Fruit fly (Drosophila melanogaster) whole organism, embryonic: ENCODE measurements around the gene Tango9.

Experiments
- Antp ChIP-seq: fragments of 200-800 bp; sonication (Bioruptor generic); optimal IDR thresholded peaks from 3 replicates; lab custom pipeline; 2016; ENCODE audit warnings: missing biosample characterization, missing genetic modification characterization
- B-H1 ChIP-seq: fragments of 200-800 bp; sonication (Bioruptor generic); IDR thresholded peaks from 3 replicates; pipeline ENCODE4 v1.3.6; 2022; ENCODE audit warnings: missing biosample characterization, missing genetic modification characterization
- BEAF-32 ChIP-seq: fragments of 200-800 bp; sonication (Bioruptor generic); optimal IDR thresholded peaks from 3 replicates; lab custom pipeline; 2017; ENCODE audit warnings: missing biosample characterization, missing genetic modification characterization, mild to moderate bottlenecking, moderate library complexity, missing genetic modification reagents
- CG11247 ChIP-seq: fragments of 200-800 bp; sonication (Bioruptor generic); IDR thresholded peaks from 2 replicates; pipeline ENCODE4 v1.3.6; 2022; ENCODE audit warnings: missing biosample characterization, missing genetic modification characterization
- CG11696 ChIP-seq: fragments of 200-800 bp; sonication (Bioruptor generic); IDR thresholded peaks from 2 replicates; pipeline ENCODE4 v1.3.6; 2022; ENCODE audit warnings: missing biosample characterization, missing genetic modification characterization
- CG12071 ChIP-seq: fragments of 200-800 bp; sonication (Bioruptor generic); optimal IDR thresholded peaks from 3 replicates; lab custom pipeline; 2018; ENCODE audit warnings: missing biosample characterization, mild to moderate bottlenecking, missing genetic modification characterization
- CG12155 ChIP-seq: fragments of 200-800 bp; sonication (Bioruptor generic); optimal IDR thresholded peaks from 3 replicates; lab custom pipeline; 2016; ENCODE audit warnings: missing biosample characterization, missing genetic modification characterization
- CG1603 ChIP-seq: fragments of 200-800 bp; sonication (Bioruptor generic); optimal IDR thresholded peaks from 2 replicates; lab custom pipeline; 2019; ENCODE audit warnings: missing biosample characterization, mild to moderate bottlenecking, missing genetic modification characterization, moderate library complexity
- CG16815 ChIP-seq: fragments of 200-800 bp; sonication (Bioruptor generic); optimal IDR thresholded peaks from 3 replicates; lab custom pipeline; 2017; ENCODE audit warnings: missing biosample characterization, mild to moderate bottlenecking, missing genetic modification characterization
- CG17328 ChIP-seq: fragments of 200-800 bp; sonication (Bioruptor generic); IDR thresholded peaks from 2 replicates; pipeline ENCODE4 v1.3.6; 2022; ENCODE audit warnings: missing biosample characterization, missing genetic modification characterization
- CG17612 ChIP-seq: fragments of 200-800 bp; sonication (Bioruptor generic); IDR thresholded peaks from 2 replicates; pipeline ENCODE4 v1.3.6; 2022; ENCODE audit warnings: missing biosample characterization, missing genetic modification characterization
- CG17829 ChIP-seq: fragments of 200-800 bp; optimal IDR thresholded peaks from 2 replicates; lab custom pipeline; 2019; ENCODE audit warnings: missing biosample characterization, mild to moderate bottlenecking, missing genetic modification characterization, moderate library complexity
- CG2120 ChIP-seq: fragments of 200-800 bp; sonication (Bioruptor generic); optimal IDR thresholded peaks from 3 replicates; lab custom pipeline; 2016; ENCODE audit warnings: missing biosample characterization, missing genetic modification characterization
- CG32532 ChIP-seq: fragments of 200-800 bp; sonication (Bioruptor generic); IDR thresholded peaks from 2 replicates; pipeline ENCODE4 v1.3.6; 2022; ENCODE audit warnings: missing biosample characterization, missing genetic modification characterization
- CG4820 ChIP-seq: fragments of 200-800 bp; sonication (Bioruptor generic); optimal IDR thresholded peaks from 3 replicates; lab custom pipeline; 2016; ENCODE audit warnings: missing biosample characterization, missing genetic modification characterization
- CG4854 ChIP-seq: fragments of 200-800 bp; sonication (Bioruptor generic); optimal IDR thresholded peaks from 2 replicates; lab custom pipeline; 2016; ENCODE audit warnings: missing biosample characterization, missing genetic modification characterization, inconsistent platforms
- CG6791 ChIP-seq: fragments of 200-800 bp; sonication (Bioruptor generic); IDR thresholded peaks from 3 replicates; pipeline ENCODE4 v1.3.6; 2022; ENCODE audit warnings: missing biosample characterization, missing genetic modification characterization; ENCODE audit not compliant: partially characterized antibody
- CG6854 ChIP-seq: fragments of 200-800 bp; sonication (Bioruptor generic); optimal IDR thresholded peaks from 3 replicates; lab custom pipeline; 2017; ENCODE audit warnings: missing biosample characterization, mild to moderate bottlenecking, missing genetic modification characterization
- CG7357 ChIP-seq: fragments of 200-800 bp; sonication (Bioruptor generic); IDR thresholded peaks from 3 replicates; pipeline ENCODE4 v1.3.6; 2022; ENCODE audit warnings: missing biosample characterization, missing genetic modification characterization
- CG7745 ChIP-seq: fragments of 200-800 bp; sonication (Bioruptor generic); optimal IDR thresholded peaks from 2 replicates; lab custom pipeline; 2018; ENCODE audit warnings: missing biosample characterization, mild to moderate bottlenecking, missing genetic modification characterization, moderate library complexity
- CoRest ChIP-seq: fragments of 200-800 bp; sonication (Bioruptor generic); optimal IDR thresholded peaks from 3 replicates; lab custom pipeline; 2018; ENCODE audit warnings: missing biosample characterization, mild to moderate bottlenecking, missing genetic modification characterization, moderate library complexity
- Dip2 ChIP-seq: fragments of 200-800 bp; sonication (Bioruptor generic); IDR thresholded peaks from 2 replicates; pipeline ENCODE4 v1.3.6; 2022; ENCODE audit warnings: missing biosample characterization, missing genetic modification characterization
- HLH54F ChIP-seq: fragments of 200-800 bp; sonication (Bioruptor generic); optimal IDR thresholded peaks from 3 replicates; lab custom pipeline; 2016; ENCODE audit warnings: missing biosample characterization, missing genetic modification characterization
- Hand ChIP-seq: fragments of 200-800 bp; sonication (Bioruptor generic); optimal IDR thresholded peaks from 2 replicates; lab custom pipeline; 2017; ENCODE audit warnings: mild to moderate bottlenecking, missing biosample characterization, missing genetic modification reagents, missing genetic modification characterization
- Hr3 ChIP-seq: fragments of 200-800 bp; sonication (Bioruptor generic); optimal IDR thresholded peaks from 3 replicates; lab custom pipeline; 2016; ENCODE audit warnings: missing biosample characterization, missing genetic modification characterization
- Myb ChIP-seq: fragments of 200-800 bp; sonication (Bioruptor generic); optimal IDR thresholded peaks from 2 replicates; lab custom pipeline; 2016; ENCODE audit warnings: missing biosample characterization, missing genetic modification characterization
- Oli ChIP-seq: fragments of 200-800 bp; sonication (Bioruptor generic); optimal IDR thresholded peaks from 2 replicates; lab custom pipeline; 2018; ENCODE audit warnings: missing biosample characterization, mild to moderate bottlenecking, missing genetic modification characterization, moderate library complexity
- Trl ChIP-seq, 3 experiments: fragments of >200 bp in 2 of 3; fragments of 200-800 bp in 1 of 3; sonication (Bioruptor generic) in 1 of 3; optimal IDR thresholded peaks; 2 replicates in 1 of 3; 3 replicates in 2 of 3; lab custom pipeline; 2016 to 2017; ENCODE audit warnings: missing biosample characterization in 1 of 3, missing genetic modification characterization in 1 of 3
- abd-A ChIP-seq: fragments of 200-800 bp; sonication (Bioruptor generic); optimal IDR thresholded peaks from 3 replicates; lab custom pipeline; 2019; ENCODE audit warnings: missing biosample characterization, mild to moderate bottlenecking, missing genetic modification characterization, moderate library complexity
- ash1 ChIP-seq: fragments of 200-800 bp; sonication (Bioruptor generic); optimal IDR thresholded peaks from 2 replicates; lab custom pipeline; 2018; ENCODE audit warnings: missing biosample characterization, mild to moderate bottlenecking, missing genetic modification characterization
- caup ChIP-seq: fragments of 200-800 bp; sonication (Bioruptor generic); optimal IDR thresholded peaks from 3 replicates; lab custom pipeline; 2017; ENCODE audit warnings: missing biosample characterization, mild to moderate bottlenecking, missing genetic modification characterization, moderate library complexity; ENCODE audit not compliant: severe bottlenecking
- crc ChIP-seq: fragments of 200-800 bp; sonication (Bioruptor generic); optimal IDR thresholded peaks from 2 replicates; lab custom pipeline; 2016; ENCODE audit warnings: missing biosample characterization, missing genetic modification characterization
- crp ChIP-seq, 2 experiments: fragments of 200-800 bp; sonication (Bioruptor generic); optimal IDR thresholded peaks; 2 replicates in 1 of 2; 3 replicates in 1 of 2; lab custom pipeline; 2017; ENCODE audit warnings: missing biosample characterization in 2 of 2, missing genetic modification characterization in 2 of 2, mild to moderate bottlenecking in 1 of 2, moderate library complexity in 1 of 2
- dati ChIP-seq: fragments of 200-800 bp; sonication (Bioruptor generic); IDR thresholded peaks from 2 replicates; pipeline ENCODE4 v1.3.6; 2022; ENCODE audit warnings: missing biosample characterization, missing genetic modification characterization
- ewg ChIP-seq: fragments of 200-800 bp; sonication (Bioruptor generic); optimal IDR thresholded peaks from 3 replicates; lab custom pipeline; 2017; ENCODE audit warnings: mild to moderate bottlenecking, missing biosample characterization, missing genetic modification reagents, missing genetic modification characterization
- fd64A ChIP-seq: fragments of 200-800 bp; sonication (Bioruptor generic); optimal IDR thresholded peaks from 3 replicates; lab custom pipeline; 2018; ENCODE audit warnings: missing biosample characterization, mild to moderate bottlenecking, missing genetic modification characterization
- gcm ChIP-seq: fragments of 200-800 bp; sonication (Bioruptor generic); optimal IDR thresholded peaks from 2 replicates; lab custom pipeline; 2019; ENCODE audit warnings: missing biosample characterization, mild to moderate bottlenecking, missing genetic modification characterization, moderate library complexity
- gfzf ChIP-seq: fragments of 200-800 bp; sonication (Bioruptor generic); optimal IDR thresholded peaks from 2 replicates; lab custom pipeline; 2016; ENCODE audit warnings: missing biosample characterization, mild to moderate bottlenecking, missing genetic modification characterization, moderate library complexity
- hth ChIP-seq: fragments of >200 bp; optimal IDR thresholded peaks from 2 replicates; lab custom pipeline; 2017; ENCODE audit warnings: inconsistent platforms
- oc ChIP-seq: fragments of 200-800 bp; sonication (Bioruptor generic); optimal IDR thresholded peaks from 2 replicates; lab custom pipeline; 2018; ENCODE audit warnings: missing biosample characterization, mild to moderate bottlenecking, missing genetic modification characterization, moderate library complexity
- pb ChIP-seq: fragments of 200-800 bp; sonication (Bioruptor generic); optimal IDR thresholded peaks from 3 replicates; lab custom pipeline; 2016; ENCODE audit warnings: missing biosample characterization, missing genetic modification characterization
- pzg ChIP-seq: fragments of 200-800 bp; sonication (Bioruptor generic); optimal IDR thresholded peaks from 3 replicates; lab custom pipeline; 2018; ENCODE audit warnings: missing biosample characterization, mild to moderate bottlenecking, missing genetic modification characterization, moderate library complexity
- run ChIP-seq: fragments of 200-800 bp; sonication (Bioruptor generic); optimal IDR thresholded peaks from 3 replicates; lab custom pipeline; 2018; ENCODE audit warnings: missing biosample characterization, mild to moderate bottlenecking, missing genetic modification characterization
- shn ChIP-seq: fragments of 200-800 bp; sonication (Bioruptor generic); optimal IDR thresholded peaks from 3 replicates; lab custom pipeline; 2016; ENCODE audit warnings: missing biosample characterization, missing genetic modification characterization
- slou ChIP-seq: fragments of 200-800 bp; sonication (Bioruptor generic); optimal IDR thresholded peaks from 3 replicates; lab custom pipeline; 2016; ENCODE audit warnings: missing biosample characterization, missing genetic modification characterization
- so ChIP-seq: fragments of 200-800 bp; sonication (Bioruptor generic); IDR thresholded peaks from 3 replicates; pipeline ENCODE4 v1.3.6; 2022; ENCODE audit warnings: missing biosample characterization, missing genetic modification characterization
- toy ChIP-seq: fragments of 200-800 bp; sonication (Bioruptor generic); IDR thresholded peaks from 2 replicates; pipeline ENCODE4 v1.3.6; 2022; ENCODE audit warnings: missing biosample characterization, missing genetic modification characterization
- tx ChIP-seq: fragments of 200-800 bp; sonication (Bioruptor generic); optimal IDR thresholded peaks from 2 replicates; lab custom pipeline; 2016; ENCODE audit warnings: missing biosample characterization, missing genetic modification characterization
- unc-4 ChIP-seq: fragments of 200-800 bp; sonication (Bioruptor generic); IDR thresholded peaks from 2 replicates; pipeline ENCODE4 v1.3.6; 2022; ENCODE audit warnings: missing biosample characterization, missing genetic modification characterization; ENCODE audit not compliant: partially characterized antibody
- yki ChIP-seq: fragments of >200 bp; optimal IDR thresholded peaks from 3 replicates; lab custom pipeline; 2018
- zen ChIP-seq: fragments of 200-800 bp; sonication (Bioruptor generic); optimal IDR thresholded peaks from 3 replicates; lab custom pipeline; 2018; ENCODE audit warnings: missing biosample characterization, mild to moderate bottlenecking, missing genetic modification characterization, moderate library complexity

Gene Tango9

dm6 chr3R:12016828-12017280 lies 42.1 kb upstream of the Tango9 start, which contains the start of the genes DCAF12 and Spt3 (continued):
- TF ChIP-seq CG4820 (GFP tag; lab: Kevin White, UChicago): no peak
- no peak for TF ChIP-seq ash1
- no peak for TF ChIP-seq HLH54F (GFP tag; lab: Kevin White, UChicago)
- no peak for TF ChIP-seq pb (GFP tag; lab: Kevin White, UChicago)
- peak; percentile 20 for TF ChIP-seq CG6854 (GFP tag; lab: Kevin White, UChicago)
- TF ChIP-seq CG12155 (GFP tag; lab: Kevin White, UChicago): peak; percentile 7
- no peak for TF ChIP-seq CG7745 (tag; lab: Kevin White, UChicago)
- no peak for TF ChIP-seq so (GFP tag; lab: Robert Waterston, UW)
- peak; percentile 80 for TF ChIP-seq BEAF-32 (GFP tag; lab: Kevin White, UChicago)
- no peak for TF ChIP-seq tx
- no peak for TF ChIP-seq CG1603 (tag; lab: Kevin White, UChicago)
- TF ChIP-seq CG6791 (GFP tag; lab: Robert Waterston, UW): peak; percentile 81
- TF ChIP-seq crc (GFP tag; lab: Kevin White, UChicago): no peak
- no peak for TF ChIP-seq CG11696 (GFP tag; lab: Robert Waterston, UW)
- TF ChIP-seq CG7357 (GFP tag; lab: Robert Waterston, UW): no peak
- peak; percentile 51 for TF ChIP-seq gcm (GFP tag; lab: Kevin White, UChicago)
- TF ChIP-seq CG4854 (GFP tag; lab: Kevin White, UChicago): no peak
- TF ChIP-seq oc (tag; lab: Kevin White, UChicago): no peak
- peak; percentile 63 for TF ChIP-seq CG32532 (GFP tag; lab: Robert Waterston, UW)
- TF ChIP-seq unc-4 (GFP tag; lab: Robert Waterston, UW): peak; percentile 87
- TF ChIP-seq hth: no peak
- TF ChIP-seq gfzf (GFP tag; lab: Kevin White, UChicago): no peak
- no peak for TF ChIP-seq Hand (GFP tag; lab: Kevin White, UChicago)
- TF ChIP-seq Oli (tag; lab: Kevin White, UChicago): peak; percentile 36
- peak; percentile 63 for TF ChIP-seq zen
- no peak for TF ChIP-seq Myb (GFP tag; lab: Kevin White, UChicago)
- peak; percentile 35 for TF ChIP-seq ewg (GFP tag; lab: Kevin White, UChicago)
- TF ChIP-seq CG17829 (tag; lab: Kevin White, UChicago): peak; percentile 74
- peak; percentile 7 for TF ChIP-seq slou (GFP tag; lab: Kevin White, UChicago)
- TF ChIP-seq toy (GFP tag; lab: Robert Waterston, UW): no peak
- TF ChIP-seq CoRest (tag; lab: Kevin White, UChicago): peak; percentile 76
- peak in 1 of 2 experiments; percentile 89 for TF ChIP-seq crp (GFP tag; optimal IDR thresholded peaks at IDR 0.05; lab: Kevin White, UChicago)
- peak; percentile 37 for TF ChIP-seq pzg (GFP tag; lab: Kevin White, UChicago)
- no peak for TF ChIP-seq CG12071 (GFP tag; lab: Kevin White, UChicago)
- peak; percentile 61 for TF ChIP-seq caup (GFP tag; lab: Kevin White, UChicago)
- TF ChIP-seq yki (lab: Kevin White, UChicago): no peak
- TF ChIP-seq B-H1 (GFP tag; lab: Robert Waterston, UW): no peak; the same call in 2 of the 3 replicates
- no peak for TF ChIP-seq fd64A
- no peak for TF ChIP-seq CG17612 (GFP tag; lab: Robert Waterston, UW)
- TF ChIP-seq shn: no peak
- TF ChIP-seq abd-A: no peak
- TF ChIP-seq Antp (GFP tag; lab: Kevin White, UChicago): no peak
- no peak for TF ChIP-seq run (tag; lab: Kevin White, UChicago)
- TF ChIP-seq dati (GFP tag; lab: Robert Waterston, UW): no peak
- 0 out of 2 replicates have a peak, but pooled peaks have one; percentile 42 for TF ChIP-seq CG11247 (GFP tag; lab: Robert Waterston, UW)
- TF ChIP-seq CG2120: peak; percentile 32
- peak; percentile 75 for TF ChIP-seq Hr3
- TF ChIP-seq CG17328 (GFP tag; lab: Robert Waterston, UW): no peak
- TF ChIP-seq Dip2 (GFP tag; lab: Robert Waterston, UW): no peak
- TF ChIP-seq Trl (optimal IDR thresholded peaks at IDR 0.05; lab: Kevin White, UChicago): no peak
- TF ChIP-seq Trl (GFP tag; optimal IDR thresholded peaks at IDR 0.05; lab: Kevin White, UChicago): no peak
- peak; percentile 12 for TF ChIP-seq CG16815 (GFP tag; lab: Kevin White, UChicago)
